Worm (Caenorhabditis elegans): ENCODE measurements around the gene F54D8.10.

ce11 chrIII:5120593-5120992 lies 26.0 kb downstream of the F54D8.10 start:
- TF ChIP-seq scrt-1 (GFP tag; IDR thresholded peaks at IDR 0.05) (no peak), ama-1 (optimal IDR thresholded peaks at IDR 0.05) (no peak), tbx-37 (GFP tag; conservative IDR thresholded peaks at IDR 0.05) (no peak), flt-1 (GFP tag; IDR thresholded peaks at IDR 0.05) (no peak), hmg-4 (GFP tag; optimal IDR thresholded peaks at IDR 0.05) (no peak), sea-1 (GFP tag; conservative IDR thresholded peaks at IDR 0.05) (no peak), F13C5.2 (tag; optimal IDR thresholded peaks at IDR 0.05) (no peak)

Data from whole organism, early embryonic.